Worm (Caenorhabditis elegans): ENCODE data around the gene ZK1127.5.

DNA sequence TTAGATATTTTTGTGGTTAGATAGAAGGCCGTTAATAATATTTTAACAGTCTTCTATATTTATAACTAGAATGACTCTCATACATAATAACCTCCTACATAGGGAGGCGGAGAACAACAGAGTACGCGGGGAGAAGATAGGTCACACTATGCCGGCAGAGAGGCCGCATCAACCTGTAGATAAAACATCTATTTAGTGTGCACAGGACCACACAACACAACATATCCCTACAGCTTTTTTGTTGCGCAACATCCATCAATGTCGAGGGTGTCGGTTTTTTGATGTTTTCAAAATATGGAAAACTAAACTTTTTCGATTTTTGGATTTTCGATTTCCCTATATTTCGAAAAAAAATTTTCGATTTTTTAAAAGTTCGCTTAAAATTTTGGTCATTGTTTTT, 40.4 kb downstream of the ZK1127.5 start:
- TF ChIP-seq mes-4 (tag; optimal IDR thresholded peaks at IDR 0.05) (no peak), zfh-2 (GFP tag; conservative IDR thresholded peaks at IDR 0.05) (no peak), mxl-1 (tag; optimal IDR thresholded peaks at IDR 0.05) (no peak), let-607 (tag; optimal IDR thresholded peaks at IDR 0.05) (no peak), lin-35 (GFP tag; optimal IDR thresholded peaks at IDR 0.05) (no peak)
